Worm (Caenorhabditis elegans) whole organism, young adult: ENCODE data around the gene F40G9.19.

Experiments used
- F10E7.11 ChIP-seq: sonication (generic microtip); optimal IDR thresholded peaks from 2 replicates; lab custom pipeline; 2017; ENCODE audit warnings: mild to moderate bottlenecking, missing genetic modification characterization, moderate library complexity, missing compliant biosample characterization
- K11D2.4 ChIP-seq: fragments of 200-800 bp; sonication (Bioruptor generic); IDR thresholded peaks from 2 replicates; pipeline ENCODE4 v1.3.6; 2022; ENCODE audit warnings: missing genetic modification reagents, missing genetic modification characterization, missing compliant biosample characterization
- atf-7 ChIP-seq: sonication (generic microtip); optimal IDR thresholded peaks from 2 replicates; lab custom pipeline; 2017; ENCODE audit warnings: mild to moderate bottlenecking, missing genetic modification characterization, missing compliant biosample characterization
- die-1 ChIP-seq: sonication (generic microtip); optimal IDR thresholded peaks from 2 replicates; lab custom pipeline; 2016; ENCODE audit warnings: missing genotype, mild to moderate bottlenecking, missing genetic modification characterization, missing compliant biosample characterization
- mel-28 ChIP-seq: sonication (generic microtip); optimal IDR thresholded peaks from 2 replicates; lab custom pipeline; 2016; ENCODE audit warnings: borderline replicate concordance, mild to moderate bottlenecking, missing genetic modification characterization, missing compliant biosample characterization
- snpc-4 ChIP-seq, 5 experiments: fragments of 150-350 bp in 1 of 5; sonication (generic microtip) in 4 of 5; optimal IDR thresholded peaks; 2 replicates each; lab custom pipeline; 2014 to 2018; ENCODE audit warnings: missing genetic modification characterization in 5 of 5, missing biosample characterization in 3 of 5, antibody characterized with exemption in 2 of 5, mild to moderate bottlenecking in 2 of 5, missing compliant biosample characterization in 2 of 5, missing genotype in 2 of 5, moderate library complexity in 2 of 5, missing genetic modification reagents in 1 of 5

DNA sequence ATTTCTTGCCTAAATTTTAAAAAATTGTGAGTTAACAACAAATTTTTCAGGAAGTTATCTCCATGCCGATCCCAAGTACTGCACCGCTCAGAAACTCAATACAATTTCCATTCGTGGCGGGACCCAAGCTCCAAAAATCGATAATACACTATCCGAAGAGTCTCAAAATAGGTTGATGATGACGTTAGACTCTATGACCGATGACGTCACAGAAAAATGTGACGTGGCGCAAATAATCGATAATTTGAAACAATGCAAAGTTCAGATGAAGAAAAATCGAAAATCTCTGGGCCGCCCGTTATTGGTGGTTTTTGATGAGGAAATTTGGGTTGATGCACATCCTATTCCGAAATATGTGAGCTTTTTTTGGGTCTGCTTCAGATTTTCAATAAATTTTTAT lies 10.7 kb downstream of the F40G9.19 start:
- TF ChIP-seq K11D2.4 (GFP tag; lab: Robert Waterston, UW) (no peak), die-1 (no peak), F10E7.11 (tag; lab: Kevin White, UChicago) (no peak), atf-7 (tag; lab: Kevin White, UChicago) (no peak), mel-28 (tag; lab: Kevin White, UChicago) (no peak), snpc-4 (GFP tag; optimal IDR thresholded peaks at IDR 0.05; lab: Kevin White, UChicago) (no peak), snpc-4 (tag; optimal IDR thresholded peaks at IDR 0.05; lab: Kevin White, UChicago) (no peak)
